Worm (Caenorhabditis elegans) whole organism, late embryonic: ENCODE data around the gene ZK1248.15.

ENCODE experiments used
- C08G9.2 ChIP-seq: sonication (generic microtip); optimal IDR thresholded peaks from 2 replicates; lab custom pipeline; 2016; ENCODE audit warnings: mild to moderate bottlenecking, missing genetic modification characterization, moderate library complexity, missing compliant biosample characterization
- C38D4.7 ChIP-seq: fragments of 200-800 bp; sonication (Bioruptor generic); optimal IDR thresholded peaks from 2 replicates; lab custom pipeline; 2018; ENCODE audit warnings: mild to moderate bottlenecking, missing genetic modification characterization, moderate library complexity, missing compliant biosample characterization
- F13H6.1 ChIP-seq: sonication (generic microtip); optimal IDR thresholded peaks from 2 replicates; lab custom pipeline; 2016; ENCODE audit warnings: missing genetic modification characterization, missing compliant biosample characterization
- K02D7.2 ChIP-seq: sonication (generic microtip); optimal IDR thresholded peaks from 2 replicates; lab custom pipeline; 2017; ENCODE audit warnings: mild to moderate bottlenecking, missing genetic modification characterization, missing compliant biosample characterization
- K09A11.1 ChIP-seq: sonication (generic microtip); optimal IDR thresholded peaks from 2 replicates; lab custom pipeline; 2017; ENCODE audit warnings: antibody characterized with exemption, mild to moderate bottlenecking, missing genetic modification characterization, missing compliant biosample characterization; ENCODE audit not compliant: insufficient read depth
- T23F11.4 ChIP-seq: fragments of 200-800 bp; sonication (Bioruptor generic); optimal IDR thresholded peaks from 2 replicates; lab custom pipeline; 2018; ENCODE audit warnings: mild to moderate bottlenecking, missing genetic modification characterization, missing compliant biosample characterization
- ahr-1 ChIP-seq: sonication (generic microtip); optimal IDR thresholded peaks from 2 replicates; lab custom pipeline; 2016; ENCODE audit warnings: missing genetic modification characterization, missing compliant biosample characterization
- ama-1 ChIP-seq: fragments of 150-350 bp; optimal IDR thresholded peaks from 2 replicates; lab custom pipeline; 2014
- ceh-14 ChIP-seq: sonication (generic microtip); optimal IDR thresholded peaks from 2 replicates; lab custom pipeline; 2016; ENCODE audit warnings: missing genotype, missing genetic modification characterization, missing compliant biosample characterization
- ceh-24 ChIP-seq: sonication (generic microtip); optimal IDR thresholded peaks from 2 replicates; lab custom pipeline; 2016; ENCODE audit warnings: mild to moderate bottlenecking, missing genetic modification characterization, missing compliant biosample characterization
- ceh-34 ChIP-seq: sonication (generic microtip); optimal IDR thresholded peaks from 2 replicates; lab custom pipeline; 2016; ENCODE audit warnings: mild to moderate bottlenecking, missing genetic modification characterization, missing compliant biosample characterization
- ceh-45 ChIP-seq: fragments of 200-800 bp; sonication (Bioruptor generic); IDR thresholded peaks from 2 replicates; pipeline ENCODE4 v1.3.6; 2022; ENCODE audit warnings: missing genetic modification reagents, missing genetic modification characterization, missing compliant biosample characterization
- ceh-48 ChIP-seq: sonication (generic microtip); optimal IDR thresholded peaks from 2 replicates; lab custom pipeline; 2016; ENCODE audit warnings: missing genetic modification characterization, inconsistent platforms, missing compliant biosample characterization
- ceh-6 ChIP-seq: fragments of 200-800 bp; sonication (Bioruptor generic); optimal IDR thresholded peaks from 2 replicates; lab custom pipeline; 2018; ENCODE audit warnings: mild to moderate bottlenecking, missing genetic modification characterization, missing compliant biosample characterization
- ceh-9 ChIP-seq: sonication (generic microtip); optimal IDR thresholded peaks from 2 replicates; lab custom pipeline; 2016; ENCODE audit warnings: mild to moderate bottlenecking, missing genetic modification characterization, inconsistent platforms, missing compliant biosample characterization
- che-1 ChIP-seq: sonication (generic microtip); optimal IDR thresholded peaks from 2 replicates; lab custom pipeline; 2016; ENCODE audit warnings: mild to moderate bottlenecking, missing genetic modification characterization, missing compliant biosample characterization
- dmd-4 ChIP-seq: sonication (generic microtip); optimal IDR thresholded peaks from 2 replicates; lab custom pipeline; 2016; ENCODE audit warnings: borderline replicate concordance, missing genetic modification characterization, missing compliant biosample characterization
- elt-4 ChIP-seq: sonication (generic microtip); optimal IDR thresholded peaks from 2 replicates; lab custom pipeline; 2016; ENCODE audit warnings: missing genetic modification characterization, missing compliant biosample characterization
- ets-4 ChIP-seq: sonication (generic microtip); optimal IDR thresholded peaks from 2 replicates; lab custom pipeline; 2016; ENCODE audit warnings: missing genetic modification characterization, missing compliant biosample characterization
- eyg-1 ChIP-seq: sonication (generic microtip); optimal IDR thresholded peaks from 2 replicates; lab custom pipeline; 2016; ENCODE audit warnings: missing genotype, missing genetic modification characterization, missing compliant biosample characterization
- fax-1 ChIP-seq: sonication (generic microtip); optimal IDR thresholded peaks from 2 replicates; lab custom pipeline; 2016; ENCODE audit warnings: missing genotype, missing genetic modification characterization, missing compliant biosample characterization
- fkh-10 ChIP-seq: fragments of 150-350 bp; optimal IDR thresholded peaks from 2 replicates; lab custom pipeline; 2014; ENCODE audit warnings: missing biosample characterization, missing genetic modification reagents, missing genetic modification characterization
- fkh-6 ChIP-seq: sonication (generic microtip); optimal IDR thresholded peaks from 2 replicates; lab custom pipeline; 2016; ENCODE audit warnings: missing genetic modification characterization, missing compliant biosample characterization
- gmeb-2 ChIP-seq: sonication (generic microtip); optimal IDR thresholded peaks from 2 replicates; lab custom pipeline; 2016; ENCODE audit warnings: missing genetic modification characterization, inconsistent platforms, missing compliant biosample characterization
- hlh-13 ChIP-seq: fragments of 200-800 bp; sonication (Bioruptor generic); optimal IDR thresholded peaks from 2 replicates; lab custom pipeline; 2018; ENCODE audit warnings: mild to moderate bottlenecking, missing genetic modification characterization, missing compliant biosample characterization
- hlh-15 ChIP-seq: sonication (generic microtip); optimal IDR thresholded peaks from 2 replicates; lab custom pipeline; 2016; ENCODE audit warnings: missing genetic modification characterization, missing compliant biosample characterization
- hlh-8 ChIP-seq: sonication (generic microtip); optimal IDR thresholded peaks from 2 replicates; lab custom pipeline; 2016; ENCODE audit warnings: missing genotype, missing genetic modification characterization, missing compliant biosample characterization
- lim-6 ChIP-seq: sonication (generic microtip); optimal IDR thresholded peaks from 2 replicates; lab custom pipeline; 2016; ENCODE audit warnings: missing genetic modification characterization, missing compliant biosample characterization
- mec-3 ChIP-seq: sonication (generic microtip); optimal IDR thresholded peaks from 2 replicates; lab custom pipeline; 2016; ENCODE audit warnings: borderline replicate concordance, missing genetic modification characterization, missing compliant biosample characterization
- nfya-1 ChIP-seq: sonication (generic microtip); optimal IDR thresholded peaks from 2 replicates; lab custom pipeline; 2017; ENCODE audit warnings: missing genetic modification characterization, mild to moderate bottlenecking, missing compliant biosample characterization, antibody characterized with exemption, moderate library complexity
- nhr-11 ChIP-seq: fragments of 150-350 bp; optimal IDR thresholded peaks from 2 replicates; lab custom pipeline; 2014; ENCODE audit warnings: missing biosample characterization, missing genetic modification characterization
- nhr-232 ChIP-seq: sonication (generic microtip); optimal IDR thresholded peaks from 2 replicates; lab custom pipeline; 2016; ENCODE audit warnings: missing genetic modification characterization, missing compliant biosample characterization
- npax-4 ChIP-seq: sonication (generic microtip); optimal IDR thresholded peaks from 2 replicates; lab custom pipeline; 2016; ENCODE audit warnings: missing genetic modification characterization, missing compliant biosample characterization
- pag-3 ChIP-seq: sonication (generic microtip); optimal IDR thresholded peaks from 2 replicates; lab custom pipeline; 2016; ENCODE audit warnings: missing compliant biosample characterization, missing genetic modification characterization, borderline replicate concordance
- pat-9 ChIP-seq: fragments of 200-800 bp; sonication (Bioruptor generic); optimal IDR thresholded peaks from 2 replicates; lab custom pipeline; 2018; ENCODE audit warnings: mild to moderate bottlenecking, missing genetic modification characterization, moderate library complexity, missing compliant biosample characterization
- pax-1 ChIP-seq: fragments of 150-350 bp; optimal IDR thresholded peaks from 2 replicates; lab custom pipeline; 2014; ENCODE audit warnings: missing biosample characterization, missing genetic modification characterization
- pha-2 ChIP-seq: sonication (generic microtip); optimal IDR thresholded peaks from 2 replicates; lab custom pipeline; 2017; ENCODE audit warnings: mild to moderate bottlenecking, missing genetic modification characterization, missing compliant biosample characterization
- pha-4 ChIP-seq: fragments of 150-350 bp; optimal IDR thresholded peaks from 2 replicates; lab custom pipeline; 2018; ENCODE audit warnings: missing biosample characterization, missing genetic modification reagents, missing genetic modification characterization
- pqm-1 ChIP-seq: sonication (generic microtip); optimal IDR thresholded peaks from 2 replicates; lab custom pipeline; 2016; ENCODE audit warnings: missing genetic modification characterization, missing compliant biosample characterization
- ref-2 ChIP-seq: sonication (generic microtip); optimal IDR thresholded peaks from 2 replicates; lab custom pipeline; 2016; ENCODE audit warnings: missing genetic modification characterization, missing compliant biosample characterization
- rnt-1 ChIP-seq: sonication (generic microtip); optimal IDR thresholded peaks from 2 replicates; lab custom pipeline; 2016; ENCODE audit warnings: missing genetic modification characterization, missing compliant biosample characterization
- sdc-2 ChIP-seq: sonication (generic microtip); optimal IDR thresholded peaks from 2 replicates; lab custom pipeline; 2016; ENCODE audit warnings: missing genotype, missing genetic modification characterization, missing compliant biosample characterization
- syd-9 ChIP-seq: sonication (generic microtip); optimal IDR thresholded peaks from 2 replicates; lab custom pipeline; 2016; ENCODE audit warnings: mild to moderate bottlenecking, missing genetic modification characterization, moderate library complexity, missing compliant biosample characterization
- tbx-2 ChIP-seq: sonication (generic microtip); optimal IDR thresholded peaks from 2 replicates; lab custom pipeline; 2016; ENCODE audit warnings: missing genetic modification characterization, missing compliant biosample characterization
- tbx-7 ChIP-seq: sonication (generic microtip); optimal IDR thresholded peaks from 2 replicates; lab custom pipeline; 2016; ENCODE audit warnings: missing genotype, missing genetic modification characterization, missing compliant biosample characterization
- ttx-3 ChIP-seq: sonication (generic microtip); optimal IDR thresholded peaks from 2 replicates; lab custom pipeline; 2016; ENCODE audit warnings: missing genetic modification reagents, missing genetic modification characterization, missing compliant biosample characterization
- unc-3 ChIP-seq, 2 experiments: fragments of 200-800 bp in 1 of 2; sonication (Bioruptor generic) in 1 of 2; sonication (generic microtip) in 1 of 2; conservative IDR thresholded peaks in 1 of 2; optimal IDR thresholded peaks in 1 of 2; 2 replicates each; pipeline versions ENCODE4 v1.3.6 to Lab custom; 2016 to 2022; ENCODE audit warnings: missing compliant biosample characterization in 2 of 2, missing genetic modification characterization in 2 of 2, missing genetic modification reagents in 1 of 2
- unc-42 ChIP-seq: sonication (generic microtip); optimal IDR thresholded peaks from 2 replicates; lab custom pipeline; 2016; ENCODE audit warnings: missing genotype, missing genetic modification characterization, missing compliant biosample characterization
- unc-55 ChIP-seq: sonication (generic microtip); optimal IDR thresholded peaks from 2 replicates; lab custom pipeline; 2017; ENCODE audit warnings: missing biosample characterization, missing genetic modification reagents, missing genetic modification characterization
- unc-86 ChIP-seq: sonication (generic microtip); optimal IDR thresholded peaks from 2 replicates; lab custom pipeline; 2016; ENCODE audit warnings: missing genetic modification characterization, missing compliant biosample characterization
- zip-5 ChIP-seq: sonication (generic microtip); optimal IDR thresholded peaks from 2 replicates; lab custom pipeline; 2016; ENCODE audit warnings: missing genetic modification characterization, missing compliant biosample characterization
- ztf-16 ChIP-seq: sonication (generic microtip); optimal IDR thresholded peaks from 2 replicates; lab custom pipeline; 2017; ENCODE audit warnings: missing genetic modification characterization, missing compliant biosample characterization

ZK1248.15 gene

ce11 chrII:5836153-5836719 is 2.1 kb downstream of the ZK1248.15 start, which contains the start of gene fzo-1:
Gene fzo-1 (minus strand): TSS chrII:5836203.
- TF ChIP-seq pha-4 (tag; lab: Kevin White, UChicago) = no peak
- TF ChIP-seq ztf-16 (tag; lab: Kevin White, UChicago) = peak; percentile 68
- no peak for TF ChIP-seq ceh-6 (GFP tag; lab: Kevin White, UChicago)
- no peak for TF ChIP-seq ama-1 (lab: Kevin White, UChicago)
- peak; percentile 74 for TF ChIP-seq pqm-1 (tag; lab: Kevin White, UChicago)
- no peak for TF ChIP-seq unc-55 (GFP tag; lab: Kevin White, UChicago)
- no peak for TF ChIP-seq che-1 (tag; lab: Kevin White, UChicago)
- TF ChIP-seq ceh-14 (tag; lab: Kevin White, UChicago) = peak; percentile 88
- TF ChIP-seq unc-86 = peak; percentile 15
- TF ChIP-seq eyg-1 (tag; lab: Kevin White, UChicago) = peak; percentile 67
- no peak for TF ChIP-seq elt-4 (tag; lab: Kevin White, UChicago)
- TF ChIP-seq dmd-4 (tag; lab: Kevin White, UChicago) = peak; percentile 36
- no peak for TF ChIP-seq T23F11.4
- peak; percentile 16 for TF ChIP-seq syd-9 (tag; lab: Kevin White, UChicago)
- TF ChIP-seq pag-3 = peak; percentile 75
- peak; percentile 92 for TF ChIP-seq hlh-8 (tag; lab: Kevin White, UChicago)
- TF ChIP-seq pha-2 (tag; lab: Kevin White, UChicago) = peak; percentile 54
- no peak for TF ChIP-seq nfya-1 (tag; lab: Kevin White, UChicago)
- TF ChIP-seq npax-4 = peak; percentile 16
- peak; percentile 92 for TF ChIP-seq ets-4 (tag; lab: Kevin White, UChicago)
- TF ChIP-seq hlh-13 (GFP tag; lab: Kevin White, UChicago) = no peak
- TF ChIP-seq ahr-1 (tag; lab: Kevin White, UChicago) = peak; percentile 81
- TF ChIP-seq fax-1 (tag; lab: Kevin White, UChicago) = peak; percentile 90
- peak; percentile 60 for TF ChIP-seq hlh-15
- no peak for TF ChIP-seq C38D4.7 (GFP tag; lab: Kevin White, UChicago)
- peak; percentile 42 for TF ChIP-seq gmeb-2 (tag; lab: Kevin White, UChicago)
- TF ChIP-seq ceh-24 (tag; lab: Kevin White, UChicago) = peak; percentile 35
- TF ChIP-seq unc-3 (GFP tag; conservative IDR thresholded peaks at IDR 0.05; lab: Robert Waterston, UW) = no peak
- TF ChIP-seq unc-3 (tag; optimal IDR thresholded peaks at IDR 0.05; lab: Kevin White, UChicago) = peak; percentile 74
- no peak for TF ChIP-seq ceh-45
- peak; percentile 60 for TF ChIP-seq fkh-6 (tag; lab: Kevin White, UChicago)
- peak; percentile 91 for TF ChIP-seq ref-2 (tag; lab: Kevin White, UChicago)
- TF ChIP-seq ceh-9 (tag; lab: Kevin White, UChicago) = no peak
- TF ChIP-seq tbx-2 (tag; lab: Kevin White, UChicago) = peak; percentile 95
- peak; percentile 49 for TF ChIP-seq pax-1
- no peak for TF ChIP-seq K02D7.2 (tag; lab: Kevin White, UChicago)
- peak; percentile 71 for TF ChIP-seq unc-42 (tag; lab: Kevin White, UChicago)
- TF ChIP-seq nhr-11 = no peak
- peak; percentile 75 for TF ChIP-seq ceh-34
- peak; percentile 23 for TF ChIP-seq ceh-48
- TF ChIP-seq C08G9.2 (tag; lab: Kevin White, UChicago) = peak; percentile 90
- TF ChIP-seq K09A11.1 (tag; lab: Kevin White, UChicago) = no peak
- TF ChIP-seq sdc-2 (tag; lab: Kevin White, UChicago) = peak; percentile 68
- peak; percentile 97 for TF ChIP-seq tbx-7 (tag; lab: Kevin White, UChicago)
- peak; percentile 86 for TF ChIP-seq lim-6
- no peak for TF ChIP-seq ttx-3
- TF ChIP-seq pat-9 = no peak
- no peak for TF ChIP-seq nhr-232
- TF ChIP-seq mec-3 (tag; lab: Kevin White, UChicago) = peak; percentile 40
- TF ChIP-seq rnt-1 (tag; lab: Kevin White, UChicago) = peak; percentile 59
- TF ChIP-seq zip-5 (tag; lab: Kevin White, UChicago) = peak; percentile 96
- peak; percentile 80 for TF ChIP-seq F13H6.1 (tag; lab: Kevin White, UChicago)
- no peak for TF ChIP-seq fkh-10
